Worm (Caenorhabditis elegans) whole organism, young adult: Measurements from ENCODE around the gene T27A10.2.

Experiments used
- F37B4.10 ChIP-seq: fragments of 200-800 bp; sonication (Bioruptor generic); IDR thresholded peaks from 2 replicates; pipeline ENCODE4 v1.3.6; 2022; ENCODE audit warnings: missing genetic modification characterization, missing compliant biosample characterization
- F57A8.1 ChIP-seq: fragments of 200-800 bp; sonication (Bioruptor generic); optimal IDR thresholded peaks from 2 replicates; lab custom pipeline; 2018; ENCODE audit warnings: mild to moderate bottlenecking, missing genetic modification characterization, moderate library complexity, missing compliant biosample characterization
- F57C9.4 ChIP-seq: sonication (generic microtip); optimal IDR thresholded peaks from 2 replicates; lab custom pipeline; 2017; ENCODE audit warnings: mild to moderate bottlenecking, missing genetic modification characterization, missing compliant biosample characterization
- T07F8.4 ChIP-seq: sonication (generic microtip); optimal IDR thresholded peaks from 2 replicates; lab custom pipeline; 2016; ENCODE audit warnings: mild to moderate bottlenecking, missing genetic modification characterization, moderate library complexity, missing compliant biosample characterization
- Y53G8AR.9 ChIP-seq: fragments of 200-800 bp; sonication (Bioruptor generic); conservative IDR thresholded peaks from 2 replicates; pipeline ENCODE4 v1.3.6; 2022; ENCODE audit warnings: missing genetic modification reagents, missing genetic modification characterization, missing compliant biosample characterization
- Y79H2A.3 ChIP-seq: fragments of 200-800 bp; sonication (Bioruptor generic); conservative IDR thresholded peaks from 2 replicates; pipeline ENCODE4 v1.3.6; 2022; ENCODE audit warnings: missing genetic modification reagents, missing genetic modification characterization, missing compliant biosample characterization
- attf-3 ChIP-seq: fragments of 200-800 bp; sonication (Bioruptor generic); conservative IDR thresholded peaks from 2 replicates; pipeline ENCODE4 v1.3.6; 2022; ENCODE audit warnings: missing genetic modification reagents, missing genetic modification characterization, missing compliant biosample characterization
- bed-1 ChIP-seq: fragments of 200-800 bp; sonication (Bioruptor generic); IDR thresholded peaks from 2 replicates; pipeline ENCODE4 v1.3.6; 2022; ENCODE audit warnings: missing genetic modification reagents, missing genetic modification characterization, missing compliant biosample characterization
- ccch-3 ChIP-seq: fragments of 200-800 bp; sonication (Bioruptor generic); optimal IDR thresholded peaks from 2 replicates; lab custom pipeline; 2018; ENCODE audit warnings: mild to moderate bottlenecking, missing genetic modification characterization, missing compliant biosample characterization
- ceh-27 ChIP-seq: fragments of 200-800 bp; sonication (Bioruptor generic); optimal IDR thresholded peaks from 2 replicates; lab custom pipeline; 2018; ENCODE audit warnings: mild to moderate bottlenecking, missing genetic modification characterization, moderate library complexity, missing compliant biosample characterization
- ceh-40 ChIP-seq: fragments of 200-800 bp; sonication (Bioruptor generic); IDR thresholded peaks from 2 replicates; pipeline ENCODE4 v1.3.6; 2022; ENCODE audit warnings: missing genetic modification characterization, missing compliant biosample characterization
- die-1 ChIP-seq: sonication (generic microtip); optimal IDR thresholded peaks from 2 replicates; lab custom pipeline; 2016; ENCODE audit warnings: missing genotype, mild to moderate bottlenecking, missing genetic modification characterization, missing compliant biosample characterization
- dox-1 ChIP-seq: fragments of 200-800 bp; sonication (Bioruptor generic); IDR thresholded peaks from 2 replicates; pipeline ENCODE4 v1.3.6; 2022; ENCODE audit warnings: missing genetic modification reagents, missing genetic modification characterization, missing compliant biosample characterization
- egl-18 ChIP-seq: fragments of 200-800 bp; sonication (Bioruptor generic); IDR thresholded peaks from 2 replicates; pipeline ENCODE4 v1.3.6; 2022; ENCODE audit warnings: missing genetic modification reagents, missing genetic modification characterization, missing compliant biosample characterization
- gei-17 ChIP-seq: fragments of 200-800 bp; sonication (Bioruptor generic); optimal IDR thresholded peaks from 2 replicates; lab custom pipeline; 2018; ENCODE audit warnings: mild to moderate bottlenecking, missing genetic modification characterization, missing compliant biosample characterization
- him-1 ChIP-seq: sonication (generic microtip); optimal IDR thresholded peaks from 2 replicates; lab custom pipeline; 2016; ENCODE audit warnings: missing genotype, missing genetic modification reagents, missing genetic modification characterization, missing compliant biosample characterization
- hlh-12 ChIP-seq: sonication (generic microtip); optimal IDR thresholded peaks from 2 replicates; lab custom pipeline; 2016; ENCODE audit warnings: missing genetic modification characterization, missing compliant biosample characterization
- hlh-26 ChIP-seq: fragments of 200-800 bp; sonication (Bioruptor generic); conservative IDR thresholded peaks from 2 replicates; pipeline ENCODE4 v1.3.6; 2022; ENCODE audit warnings: missing genetic modification reagents, missing genetic modification characterization, missing compliant biosample characterization
- hrde-1 ChIP-seq: sonication (generic microtip); optimal IDR thresholded peaks from 2 replicates; lab custom pipeline; 2016; ENCODE audit warnings: missing genetic modification characterization, mild to moderate bottlenecking, missing compliant biosample characterization, moderate library complexity, missing genotype, missing genetic modification reagents, borderline replicate concordance
- hsf-1 ChIP-seq: fragments of 200-800 bp; sonication (Bioruptor generic); IDR thresholded peaks from 2 replicates; pipeline ENCODE4 v1.3.6; 2022; ENCODE audit warnings: missing genetic modification reagents, missing genetic modification characterization, missing compliant biosample characterization
- lin-35 ChIP-seq, 3 experiments: fragments of 150-350 bp in 2 of 3; sonication (generic microtip) in 1 of 3; optimal IDR thresholded peaks; 2 replicates each; lab custom pipeline; 2014 to 2018; ENCODE audit warnings: missing biosample characterization in 3 of 3, missing genetic modification characterization in 3 of 3, missing genetic modification reagents in 3 of 3
- lin-54 ChIP-seq: fragments of 200-800 bp; sonication (Bioruptor generic); optimal IDR thresholded peaks from 2 replicates; lab custom pipeline; 2018; ENCODE audit warnings: mild to moderate bottlenecking, missing genetic modification characterization, missing compliant biosample characterization
- madf-8 ChIP-seq: fragments of 200-800 bp; sonication (Bioruptor generic); conservative IDR thresholded peaks from 2 replicates; pipeline ENCODE4 v1.3.6; 2022; ENCODE audit warnings: missing genetic modification reagents, missing genetic modification characterization, missing compliant biosample characterization
- mcd-1 ChIP-seq: fragments of 200-800 bp; sonication (Bioruptor generic); IDR thresholded peaks from 2 replicates; pipeline ENCODE4 v1.3.6; 2022; ENCODE audit warnings: missing genetic modification reagents, missing genetic modification characterization, missing compliant biosample characterization
- mxl-1 ChIP-seq: sonication (generic microtip); optimal IDR thresholded peaks from 2 replicates; lab custom pipeline; 2016; ENCODE audit warnings: missing genetic modification characterization, missing compliant biosample characterization
- nfyb-1 ChIP-seq: fragments of 200-800 bp; sonication (Bioruptor generic); IDR thresholded peaks from 2 replicates; pipeline ENCODE4 v1.3.6; 2022; ENCODE audit warnings: missing genetic modification reagents, missing genetic modification characterization, missing compliant biosample characterization
- nhr-80 ChIP-seq: sonication (generic microtip); optimal IDR thresholded peaks from 2 replicates; lab custom pipeline; 2016; ENCODE audit warnings: missing genetic modification characterization, missing compliant biosample characterization
- nhr-90 ChIP-seq: sonication (generic microtip); optimal IDR thresholded peaks from 2 replicates; lab custom pipeline; 2016; ENCODE audit warnings: missing genotype, mild to moderate bottlenecking, missing genetic modification characterization, missing compliant biosample characterization
- sdz-38 ChIP-seq: sonication (generic microtip); optimal IDR thresholded peaks from 2 replicates; lab custom pipeline; 2016; ENCODE audit warnings: missing genotype, missing genetic modification characterization, missing compliant biosample characterization
- snpc-1.1 ChIP-seq: sonication (generic microtip); optimal IDR thresholded peaks from 2 replicates; lab custom pipeline; 2017; ENCODE audit warnings: missing genetic modification characterization, mild to moderate bottlenecking, missing compliant biosample characterization, antibody characterized with exemption, moderate library complexity, missing genotype, missing genetic modification reagents; ENCODE audit not compliant: insufficient read depth
- snpc-1.3 ChIP-seq: sonication (generic microtip); optimal IDR thresholded peaks from 2 replicates; lab custom pipeline; 2017; ENCODE audit warnings: missing genetic modification characterization, mild to moderate bottlenecking, missing compliant biosample characterization, antibody characterized with exemption, moderate library complexity, missing genotype, missing genetic modification reagents; ENCODE audit not compliant: insufficient read depth
- somi-1 ChIP-seq: fragments of 200-800 bp; sonication (Bioruptor generic); optimal IDR thresholded peaks from 2 replicates; lab custom pipeline; 2018; ENCODE audit warnings: mild to moderate bottlenecking, missing genetic modification characterization, missing compliant biosample characterization
- sptf-2 ChIP-seq: fragments of 200-800 bp; sonication (Bioruptor generic); optimal IDR thresholded peaks from 2 replicates; lab custom pipeline; 2018; ENCODE audit warnings: mild to moderate bottlenecking, missing genetic modification characterization, missing compliant biosample characterization
- unc-62 ChIP-seq: fragments of 150-350 bp; optimal IDR thresholded peaks from 2 replicates; lab custom pipeline; 2014; ENCODE audit warnings: missing biosample characterization, missing genetic modification reagents, missing genetic modification characterization
- ztf-26 ChIP-seq: sonication (generic microtip); optimal IDR thresholded peaks from 2 replicates; lab custom pipeline; 2017; ENCODE audit warnings: missing genetic modification characterization, missing compliant biosample characterization

The T27A10.2 gene

DNA sequence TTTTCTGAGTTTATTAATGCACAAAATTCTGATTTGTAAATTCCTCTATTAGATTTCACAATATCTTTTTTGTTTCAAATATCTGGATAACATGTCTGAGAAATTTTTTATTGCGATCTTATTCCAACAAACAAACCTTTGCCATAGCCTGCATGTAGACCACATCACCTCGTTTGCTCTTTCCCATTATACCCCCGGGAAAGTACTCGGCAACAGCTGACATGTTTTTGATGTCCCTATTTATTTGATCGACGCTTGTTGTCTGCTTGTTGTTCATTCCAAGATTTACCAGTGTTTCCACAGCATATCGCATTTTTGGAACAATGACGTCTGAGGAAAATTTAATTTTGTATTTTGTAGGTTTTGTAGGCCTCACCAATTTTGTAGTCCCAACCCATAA, 14.1 kb downstream of the T27A10.2 start:
- TF ChIP-seq snpc-1.3 (tag; lab: Kevin White, UChicago) (no peak), mcd-1 (GFP tag; lab: Robert Waterston, UW) (no peak), hlh-12 (tag; lab: Kevin White, UChicago) (no peak), die-1 (no peak), somi-1 (GFP tag; lab: Kevin White, UChicago) (no peak), dox-1 (GFP tag; lab: Robert Waterston, UW) (no peak), ceh-40 (GFP tag; lab: Robert Waterston, UW) (no peak), hlh-26 (GFP tag; lab: Robert Waterston, UW) (no peak), snpc-1.1 (no peak), sptf-2 (no peak), madf-8 (GFP tag; lab: Robert Waterston, UW) (no peak), ztf-26 (tag; lab: Kevin White, UChicago) (no peak), bed-1 (GFP tag; lab: Robert Waterston, UW) (no peak), ceh-27 (GFP tag; lab: Kevin White, UChicago) (no peak), egl-18 (GFP tag; lab: Robert Waterston, UW) (no peak), hsf-1 (no peak), him-1 (tag; lab: Kevin White, UChicago) (no peak), attf-3 (GFP tag; lab: Robert Waterston, UW) (no peak), lin-54 (no peak)

DNA sequence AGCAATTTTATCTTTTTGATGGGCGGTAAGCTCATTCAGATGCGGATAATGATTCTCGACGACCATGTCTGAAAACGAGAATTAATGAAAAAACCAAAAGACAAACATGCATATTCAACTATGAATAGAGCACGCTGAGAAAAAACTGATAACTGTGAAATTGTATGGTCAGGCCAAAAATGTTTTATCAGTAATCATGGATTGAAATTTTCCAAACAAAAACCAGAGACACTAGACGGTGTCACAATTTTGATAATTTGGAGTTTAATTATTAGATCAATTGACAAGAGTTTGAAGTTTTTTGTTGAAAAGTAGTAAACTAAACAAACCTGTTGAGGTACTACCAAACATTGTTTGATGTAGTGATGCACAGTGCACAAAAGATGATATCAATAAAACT, 14.6 kb downstream of the T27A10.2 start, which contains the start of gene cgr-1:
cgr-1 (minus strand) TSS at position 68 of the 400 bp plus-strand sequence.
- peak; percentile 64 for TF ChIP-seq nhr-80 (tag; lab: Kevin White, UChicago)
- TF ChIP-seq F57A8.1 (GFP tag; lab: Kevin White, UChicago) = no peak
- TF ChIP-seq mxl-1 = no peak
- no peak for TF ChIP-seq ccch-3 (GFP tag; lab: Kevin White, UChicago)
- no peak for TF ChIP-seq Y79H2A.3 (GFP tag; lab: Robert Waterston, UW)
- TF ChIP-seq nhr-90 = no peak

DNA sequence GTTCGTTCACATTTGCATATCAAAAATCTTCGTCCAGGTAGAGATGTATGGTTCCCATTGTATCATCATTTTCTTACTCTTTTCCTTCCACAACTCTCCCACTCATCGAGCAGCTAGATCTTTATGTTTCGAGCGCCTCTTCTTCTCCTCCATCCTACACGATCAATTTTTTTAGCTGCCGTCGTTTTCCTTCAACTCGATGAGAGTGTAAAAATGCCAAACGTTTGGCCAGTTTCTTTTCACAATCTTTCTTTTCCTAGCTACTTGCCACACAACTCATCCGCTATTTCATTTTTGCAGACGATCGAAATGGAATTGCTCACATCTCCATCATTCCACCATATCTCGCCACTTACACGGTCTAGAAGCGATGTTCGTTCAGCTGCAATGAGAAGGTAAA, 15.8 kb downstream of the T27A10.2 start, which contains the start of gene C18B2.3:
C18B2.3 (plus strand) TSS at position 301 of the 400 bp plus-strand sequence.
- TF ChIP-seq F37B4.10 (GFP tag; lab: Robert Waterston, UW) (no peak), lin-54 (no peak), hrde-1 (tag; lab: Kevin White, UChicago) (no peak), F57C9.4 (tag; lab: Kevin White, UChicago) (no peak), attf-3 (GFP tag; lab: Robert Waterston, UW) (no peak), T07F8.4 (no peak), sdz-38 (tag; lab: Kevin White, UChicago) (no peak), gei-17 (GFP tag; lab: Kevin White, UChicago) (no peak), Y53G8AR.9 (no peak), lin-35 (GFP tag; optimal IDR thresholded peaks at IDR 0.05; lab: Kevin White, UChicago) (no peak), nfyb-1 (GFP tag; lab: Robert Waterston, UW) (no peak)

DNA sequence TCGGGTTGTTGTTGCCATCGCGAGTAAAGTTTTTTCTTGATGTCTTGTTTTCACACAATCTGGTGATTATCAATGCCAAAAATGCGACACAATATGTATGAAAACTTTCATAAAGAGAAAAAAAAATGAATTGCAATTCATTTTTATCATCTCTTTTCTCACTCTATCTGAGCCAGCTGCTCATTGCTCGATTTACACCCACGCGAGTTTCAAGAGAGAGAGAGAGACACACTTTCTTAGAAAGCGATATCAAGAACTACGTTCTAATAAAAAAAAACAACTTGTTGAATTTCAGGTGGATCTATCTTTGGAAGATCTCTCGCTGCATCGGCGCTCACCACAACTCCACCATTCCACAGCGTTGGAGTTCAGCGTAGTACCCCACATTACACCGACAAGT, 16.9 kb downstream of the T27A10.2 start:
- TF ChIP-seq sdz-38 (tag; lab: Kevin White, UChicago) (no peak), unc-62 (no peak)
